Fruit fly (Drosophila melanogaster): ENCODE data around the gene vn.

The vn gene

dm6 chr3L:5856919-5857318 is 11.5 kb upstream of the vn start:
- TF ChIP-seq foxo (GFP tag; optimal IDR thresholded peaks at IDR 0.05) (peak in 1 of 2 experiments; percentile 35), fru (GFP tag; optimal IDR thresholded peaks at IDR 0.05) (peak; percentile 32), brk (GFP tag; optimal IDR thresholded peaks at IDR 0.05) (no peak), rgr (GFP tag; optimal IDR thresholded peaks at IDR 0.05) (peak; percentile 18), HLH106 (tag; optimal IDR thresholded peaks at IDR 0.05) (peak; percentile 6), Hr78 (GFP tag; optimal IDR thresholded peaks at IDR 0.05) (no peak), dmrt93B (GFP tag; optimal IDR thresholded peaks at IDR 0.05) (no peak), OdsH (GFP tag; optimal IDR thresholded peaks at IDR 0.05) (peak; percentile 14), ey (GFP tag; optimal IDR thresholded peaks at IDR 0.05) (peak; percentile 15), h (GFP tag; optimal IDR thresholded peaks at IDR 0.05) (peak; percentile 28), Sp1 (GFP tag; optimal IDR thresholded peaks at IDR 0.05) (peak; percentile 15), Mio (GFP tag; optimal IDR thresholded peaks at IDR 0.05) (no peak), Dfd (GFP tag; optimal IDR thresholded peaks at IDR 0.05) (no peak)

dm6 chr3L:5856081-5856826 is 10.8 kb upstream of the vn start:
- TF ChIP-seq Dfd (GFP tag; optimal IDR thresholded peaks at IDR 0.05) = peak; percentile 45
- TF ChIP-seq usp (GFP tag; optimal IDR thresholded peaks at IDR 0.05) = no peak
- TF ChIP-seq lola (GFP tag; optimal IDR thresholded peaks at IDR 0.05) = no peak
- TF ChIP-seq OdsH (GFP tag; optimal IDR thresholded peaks at IDR 0.05) = no peak

- no peak for TF ChIP-seq Myc (optimal IDR thresholded peaks at IDR 0.05)
- no peak for TF ChIP-seq dmrt93B (GFP tag; optimal IDR thresholded peaks at IDR 0.05)
- TF ChIP-seq CG9705 (GFP tag; optimal IDR thresholded peaks at IDR 0.05) = no peak
- no peak for TF ChIP-seq rgr (GFP tag; optimal IDR thresholded peaks at IDR 0.05)
- peak in 1 of 2 experiments; percentile 11 for TF ChIP-seq foxo (GFP tag; optimal IDR thresholded peaks at IDR 0.05)
- TF ChIP-seq tai (GFP tag; optimal IDR thresholded peaks at IDR 0.05) = no peak
- TF ChIP-seq Dif (GFP tag; optimal IDR thresholded peaks at IDR 0.05; ENCODE audit: partially characterized antibody) = no peak
- TF ChIP-seq woc (GFP tag; optimal IDR thresholded peaks at IDR 0.05) = no peak
These were observed 9.6 kb upstream of the vn start for dm6 chr3L:5855098-5855497.

- TF ChIP-seq Vsx2 (GFP tag; optimal IDR thresholded peaks at IDR 0.05; ENCODE audit: partially characterized antibody) = no peak
- peak; percentile 47 for TF ChIP-seq woc (GFP tag; optimal IDR thresholded peaks at IDR 0.05)
- no peak for TF ChIP-seq jim (GFP tag; optimal IDR thresholded peaks at IDR 0.05)
- no peak for TF ChIP-seq tai (GFP tag; optimal IDR thresholded peaks at IDR 0.05)
- TF ChIP-seq fru (GFP tag; optimal IDR thresholded peaks at IDR 0.05) = peak; percentile 62
- TF ChIP-seq GATAd (GFP tag; optimal IDR thresholded peaks at IDR 0.05) = no peak
- peak; percentile 66 for TF ChIP-seq HLH106 (tag; optimal IDR thresholded peaks at IDR 0.05)
- no peak for TF ChIP-seq Rel (GFP tag; optimal IDR thresholded peaks at IDR 0.05)
- no peak for TF ChIP-seq Rel (tag; optimal IDR thresholded peaks at IDR 0.05)
- no peak for TF ChIP-seq Hr78 (GFP tag; optimal IDR thresholded peaks at IDR 0.05)
- TF ChIP-seq lola (GFP tag; optimal IDR thresholded peaks at IDR 0.05) = no peak
- TF ChIP-seq Abd-B (GFP tag; optimal IDR thresholded peaks at IDR 0.05) = no peak
- peak; percentile 68 for TF ChIP-seq Sp1 (GFP tag; optimal IDR thresholded peaks at IDR 0.05)
- TF ChIP-seq Jra (GFP tag; optimal IDR thresholded peaks at IDR 0.05) = no peak
- TF ChIP-seq Dif (GFP tag; optimal IDR thresholded peaks at IDR 0.05; ENCODE audit: partially characterized antibody) = no peak
- TF ChIP-seq br (GFP tag; optimal IDR thresholded peaks at IDR 0.05) = peak; percentile 7
- TF ChIP-seq N (GFP tag; optimal IDR thresholded peaks at IDR 0.05) = no peak
- TF ChIP-seq dsf (GFP tag; optimal IDR thresholded peaks at IDR 0.05; ENCODE audit: borderline replicate concordance) = no peak
- no peak for TF ChIP-seq usp (GFP tag; optimal IDR thresholded peaks at IDR 0.05)
- no peak for TF ChIP-seq Myc (optimal IDR thresholded peaks at IDR 0.05)
- TF ChIP-seq OdsH (GFP tag; optimal IDR thresholded peaks at IDR 0.05) = peak; percentile 42
- TF ChIP-seq ey (GFP tag; optimal IDR thresholded peaks at IDR 0.05) = peak; percentile 56
- TF ChIP-seq CG9705 (GFP tag; optimal IDR thresholded peaks at IDR 0.05) = no peak
- peak; percentile 52 for TF ChIP-seq h (GFP tag; optimal IDR thresholded peaks at IDR 0.05)
- peak in 1 of 2 experiments; percentile 64 for TF ChIP-seq foxo (GFP tag; optimal IDR thresholded peaks at IDR 0.05)
- TF ChIP-seq CG32264 (GFP tag; optimal IDR thresholded peaks at IDR 0.05) = no peak
- TF ChIP-seq brk (GFP tag; optimal IDR thresholded peaks at IDR 0.05) = no peak
- no peak for TF ChIP-seq dl (GFP tag; optimal IDR thresholded peaks at IDR 0.05; ENCODE audit: insufficient read depth in 1 of 2, partially characterized antibody in 2 of 2)
- TF ChIP-seq CrebA (GFP tag; optimal IDR thresholded peaks at IDR 0.05; ENCODE audit: borderline replicate concordance) = no peak
- TF ChIP-seq dmrt93B (GFP tag; optimal IDR thresholded peaks at IDR 0.05) = peak; percentile 43
- no peak for TF ChIP-seq pan (optimal IDR thresholded peaks at IDR 0.05)
- TF ChIP-seq Hnf4 (GFP tag; optimal IDR thresholded peaks at IDR 0.05) = no peak
- TF ChIP-seq sage (GFP tag; optimal IDR thresholded peaks at IDR 0.05) = no peak
- TF ChIP-seq Hr83 (GFP tag; optimal IDR thresholded peaks at IDR 0.05; ENCODE audit: poor library complexity, severe bottlenecking) = no peak
- TF ChIP-seq Mio (GFP tag; optimal IDR thresholded peaks at IDR 0.05) = no peak
- no peak for TF ChIP-seq sv (GFP tag; optimal IDR thresholded peaks at IDR 0.05)
- TF ChIP-seq rgr (GFP tag; optimal IDR thresholded peaks at IDR 0.05) = peak; percentile 36
- TF ChIP-seq Dfd (GFP tag; optimal IDR thresholded peaks at IDR 0.05) = no peak
- no peak for TF ChIP-seq psq (GFP tag; optimal IDR thresholded peaks at IDR 0.05)
These were observed 6.2 kb upstream of the vn start for dm6 chr3L:5851636-5852035.

All from whole organism, wandering third instar larva.